Fruit fly (Drosophila melanogaster) whole organism, adult: ENCODE data around the gene CG11619.

Experiments used
- CG11617 ChIP-seq: fragments of 200-800 bp; sonication (Bioruptor generic); optimal IDR thresholded peaks from 2 replicates; lab custom pipeline; 2017; ENCODE audit warnings: mild to moderate bottlenecking, missing biosample characterization, missing genetic modification reagents, missing genetic modification characterization
- CG33017 ChIP-seq: fragments of 200-800 bp; sonication (Bioruptor generic); optimal IDR thresholded peaks from 2 replicates; lab custom pipeline; 2018; ENCODE audit warnings: missing biosample characterization, mild to moderate bottlenecking, missing genetic modification characterization, moderate library complexity
- Hr96 ChIP-seq: fragments of 200-800 bp; sonication (Bioruptor generic); optimal IDR thresholded peaks from 2 replicates; lab custom pipeline; 2016; ENCODE audit warnings: missing biosample characterization, missing genetic modification characterization
- bab1 ChIP-seq: fragments of 200-800 bp; sonication (Bioruptor generic); optimal IDR thresholded peaks from 3 replicates; lab custom pipeline; 2019; ENCODE audit warnings: missing biosample characterization, mild to moderate bottlenecking, missing genetic modification characterization, moderate library complexity

dm6 chr3L:19016133-19016804, 28.1 kb upstream of the CG11619 start:
- TF ChIP-seq bab1 (GFP tag; lab: Kevin White, UChicago) (no peak), CG33017 (tag; lab: Kevin White, UChicago) (no peak), CG11617 (GFP tag; lab: Kevin White, UChicago) (no peak), Hr96 (GFP tag; lab: Kevin White, UChicago) (no peak)
